Worm (Caenorhabditis elegans): ENCODE results near the gene ZC262.13.

DNA sequence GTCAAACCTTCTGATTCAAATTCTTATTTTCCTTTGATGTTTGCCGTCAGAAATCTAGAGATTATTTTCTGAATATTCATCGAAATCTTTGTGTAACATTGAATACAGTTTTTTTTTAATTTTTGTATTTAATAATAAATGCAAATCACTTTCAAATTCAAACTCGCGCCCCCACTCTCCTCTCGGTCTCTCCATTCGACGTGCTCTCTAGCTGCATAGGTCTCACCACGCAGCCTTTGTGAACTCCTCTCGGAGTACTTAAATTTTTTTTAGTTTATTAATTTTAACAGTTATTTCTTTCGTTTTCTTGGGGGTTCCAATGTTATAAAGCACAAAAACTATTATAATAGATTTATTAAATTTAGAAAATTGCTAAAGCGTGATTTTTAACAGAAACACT, 44.2 kb downstream of the ZC262.13 start:
- TF ChIP-seq dao-5 (tag; optimal IDR thresholded peaks at IDR 0.05) (no peak), him-1 (tag; optimal IDR thresholded peaks at IDR 0.05) (no peak), W03F9.2 (tag; optimal IDR thresholded peaks at IDR 0.05) (no peak)

Data from whole organism, L4/young adult.